Worm (Caenorhabditis elegans): ENCODE results near the gene B0554.4.
A peak's percentile ranks its signal among the peaks of the same experiment; 100 is the strongest.

B0554.4 gene

ce11 chrV:385488-385887 lies 43.5 kb upstream of the B0554.4 start, which contains the start of gene lipl-5:
lipl-5 (plus strand) TSS chrV:385746.
- TF ChIP-seq snpc-4 (GFP tag; optimal IDR thresholded peaks at IDR 0.05) (no peak), snpc-4 (tag; optimal IDR thresholded peaks at IDR 0.05) (peak in 1 of 4 experiments; percentile 16), aptf-3 (GFP tag; IDR thresholded peaks at IDR 0.05) (no peak), chd-7 (tag; optimal IDR thresholded peaks at IDR 0.05) (no peak), ZK185.1 (tag; optimal IDR thresholded peaks at IDR 0.05; ENCODE audit: poor library complexity, severe bottlenecking) (no peak), F55B11.4 (tag; optimal IDR thresholded peaks at IDR 0.05; ENCODE audit: borderline replicate concordance, insufficient read depth) (no peak), hlh-12 (tag; optimal IDR thresholded peaks at IDR 0.05) (no peak), ceh-79 (tag; optimal IDR thresholded peaks at IDR 0.05) (no peak), madf-3 (GFP tag; IDR thresholded peaks at IDR 0.05) (no peak), efl-1 (GFP tag; optimal IDR thresholded peaks at IDR 0.05) (no peak), Y79H2A.3 (GFP tag; conservative IDR thresholded peaks at IDR 0.05) (no peak), ztf-22 (GFP tag; optimal IDR thresholded peaks at IDR 0.05) (peak; percentile 10), nfya-1 (tag; optimal IDR thresholded peaks at IDR 0.05; ENCODE audit: borderline replicate concordance, insufficient read depth) (no peak), ztf-6 (GFP tag; IDR thresholded peaks at IDR 0.05) (no peak), F52B5.7 (tag; optimal IDR thresholded peaks at IDR 0.05) (no peak), egrh-3 (GFP tag; IDR thresholded peaks at IDR 0.05) (no peak), lin-26 (GFP tag; IDR thresholded peaks at IDR 0.05) (no peak), ztf-25 (GFP tag; IDR thresholded peaks at IDR 0.05) (no peak), nhr-80 (tag; optimal IDR thresholded peaks at IDR 0.05) (peak; percentile 79), K11D2.4 (GFP tag; IDR thresholded peaks at IDR 0.05) (no peak), egl-44 (GFP tag; IDR thresholded peaks at IDR 0.05) (no peak), akir-1 (GFP tag; optimal IDR thresholded peaks at IDR 0.05) (no peak), mxl-1 (tag; optimal IDR thresholded peaks at IDR 0.05) (no peak), Y56A3A.18 (GFP tag; IDR thresholded peaks at IDR 0.05) (no peak), F23B12.7 (tag; optimal IDR thresholded peaks at IDR 0.05; ENCODE audit: insufficient read depth) (no peak), B0035.1 (tag; optimal IDR thresholded peaks at IDR 0.05) (no peak), pha-4 (tag; optimal IDR thresholded peaks at IDR 0.05) (no peak), cebp-1 (GFP tag; IDR thresholded peaks at IDR 0.05) (no peak), cebp-1 (tag; optimal IDR thresholded peaks at IDR 0.05) (peak; percentile 26)

ce11 chrV:388397-388796 lies 40.5 kb upstream of the B0554.4 start, which contains the start of gene ZK6.6:
ZK6.6 (plus strand) TSS chrV:388697.
- TF ChIP-seq cebp-1 (GFP tag; IDR thresholded peaks at IDR 0.05) = no peak
- no peak for TF ChIP-seq cebp-1 (tag; optimal IDR thresholded peaks at IDR 0.05)
- 0 out of 2 replicates have a peak, but pooled peaks have one; percentile 23 for TF ChIP-seq B0336.3 (GFP tag; IDR thresholded peaks at IDR 0.05)
- TF ChIP-seq repo-1 (tag; optimal IDR thresholded peaks at IDR 0.05) = peak; percentile 13

- no peak for TF ChIP-seq F52B5.7 (tag; optimal IDR thresholded peaks at IDR 0.05)
- TF ChIP-seq F57A8.1 (GFP tag; optimal IDR thresholded peaks at IDR 0.05) = no peak
- no peak for TF ChIP-seq F37B4.10 (GFP tag; IDR thresholded peaks at IDR 0.05)
- TF ChIP-seq cebp-2 (GFP tag; IDR thresholded peaks at IDR 0.05) = no peak
These were observed 36.7 kb upstream of the B0554.4 start, which contains the start of gene nhr-254 for ce11 chrV:392199-392678. nhr-254 (plus strand) TSS chrV:392628.

- TF ChIP-seq aptf-3 (GFP tag; IDR thresholded peaks at IDR 0.05) (no peak), egl-44 (GFP tag; IDR thresholded peaks at IDR 0.05) (no peak), B0336.3 (GFP tag; IDR thresholded peaks at IDR 0.05) (no peak), nhr-80 (tag; optimal IDR thresholded peaks at IDR 0.05) (no peak), ekl-4 (GFP tag; IDR thresholded peaks at IDR 0.05) (no peak), F39B2.1 (GFP tag; IDR thresholded peaks at IDR 0.05) (no peak), snpc-1.3 (tag; optimal IDR thresholded peaks at IDR 0.05; ENCODE audit: insufficient read depth) (no peak), T07F8.4 (tag; optimal IDR thresholded peaks at IDR 0.05) (no peak), madf-8 (GFP tag; conservative IDR thresholded peaks at IDR 0.05) (no peak), egrh-3 (GFP tag; IDR thresholded peaks at IDR 0.05) (no peak), ceh-79 (tag; optimal IDR thresholded peaks at IDR 0.05) (no peak), lin-40 (tag; optimal IDR thresholded peaks at IDR 0.05) (no peak), hmg-20 (GFP tag; IDR thresholded peaks at IDR 0.05) (no peak), F52B5.7 (tag; optimal IDR thresholded peaks at IDR 0.05) (no peak), ceh-100 (GFP tag; IDR thresholded peaks at IDR 0.05) (no peak), nfya-2 (GFP tag; IDR thresholded peaks at IDR 0.05) (no peak), athp-1 (tag; optimal IDR thresholded peaks at IDR 0.05) (no peak)
These were observed 32.6 kb upstream of the B0554.4 start, which contains the start of gene nhr-253 for ce11 chrV:396309-396708. nhr-253 (plus strand) TSS chrV:396593.
